Worm (Caenorhabditis elegans) whole organism, midembryonic: ENCODE measurements around the gene ins-23.

Source experiments
- flt-1 ChIP-seq: fragments of 200-800 bp; sonication (Bioruptor generic); IDR thresholded peaks from 2 replicates; pipeline ENCODE4 v1.3.6; 2022; ENCODE audit warnings: missing genetic modification characterization, missing compliant biosample characterization
- klf-2 ChIP-seq: fragments of 200-800 bp; sonication (Bioruptor generic); conservative IDR thresholded peaks from 2 replicates; pipeline ENCODE4 v1.3.6; 2022; ENCODE audit warnings: missing genetic modification reagents, missing genetic modification characterization, missing compliant biosample characterization
- ref-1 ChIP-seq: fragments of 200-800 bp; sonication (Bioruptor generic); conservative IDR thresholded peaks from 2 replicates; pipeline ENCODE4 v1.3.6; 2022; ENCODE audit warnings: missing genetic modification reagents, missing genetic modification characterization, missing compliant biosample characterization
- ztf-29 ChIP-seq: fragments of 200-800 bp; sonication (Bioruptor generic); IDR thresholded peaks from 2 replicates; pipeline ENCODE4 v1.3.6; 2022; ENCODE audit warnings: missing genetic modification reagents, missing genetic modification characterization, missing compliant biosample characterization

DNA sequence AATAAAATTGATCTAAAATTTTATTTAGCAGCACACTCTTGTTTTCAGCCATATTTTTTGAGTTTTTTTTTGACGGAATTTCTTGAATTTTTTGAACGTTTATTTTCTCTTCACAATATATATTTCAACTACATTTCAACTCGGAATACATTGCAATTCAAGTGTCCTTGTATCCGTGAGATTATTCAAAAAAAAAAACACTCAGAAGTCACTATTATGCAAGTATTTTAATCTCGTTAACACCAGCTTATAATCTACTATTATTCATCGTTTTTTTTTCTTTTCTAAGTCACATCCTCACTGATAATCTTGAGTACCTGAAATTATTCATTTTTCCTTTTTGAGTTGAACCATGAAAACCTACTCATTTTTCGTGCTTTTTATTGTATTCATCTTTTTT, 4.6 kb upstream of the ins-23 start, which contains the start of gene ins-21:
- TF ChIP-seq flt-1 (GFP tag; lab: Robert Waterston, UW), result no peak
- no peak for TF ChIP-seq ztf-29 (GFP tag; lab: Robert Waterston, UW)
- TF ChIP-seq ref-1 (GFP tag; lab: Robert Waterston, UW), result no peak
- TF ChIP-seq klf-2 (GFP tag; lab: Robert Waterston, UW), result no peak
